Fruit fly (Drosophila melanogaster) whole organism, embryonic: Measurements from ENCODE around the gene CG8176.
A peak's percentile ranks its signal among the peaks of the same experiment; 100 is the strongest.

Experiments
- Ada2b ChIP-seq: fragments of 200-800 bp; sonication (Bioruptor generic); IDR thresholded peaks from 2 replicates; pipeline ENCODE4 v1.3.6; 2022; ENCODE audit warnings: missing biosample characterization, missing genetic modification characterization
- Adf1 ChIP-seq: fragments of 200-800 bp; sonication (Bioruptor generic); IDR thresholded peaks from 2 replicates; pipeline ENCODE4 v1.3.6; 2022; ENCODE audit warnings: missing biosample characterization, missing genetic modification characterization
- Atf6 ChIP-seq: fragments of 200-800 bp; sonication (Bioruptor generic); IDR thresholded peaks from 2 replicates; pipeline ENCODE4 v1.3.6; 2022; ENCODE audit warnings: missing biosample characterization, missing genetic modification characterization
- Blimp-1 ChIP-seq: fragments of 200-800 bp; sonication (Bioruptor generic); optimal IDR thresholded peaks from 3 replicates; lab custom pipeline; 2018; ENCODE audit warnings: missing biosample characterization, missing genetic modification characterization, mild to moderate bottlenecking, moderate library complexity, missing genetic modification reagents
- CG10267 ChIP-seq: fragments of 200-800 bp; sonication (Bioruptor generic); optimal IDR thresholded peaks from 2 replicates; lab custom pipeline; 2018; ENCODE audit warnings: missing biosample characterization, mild to moderate bottlenecking, missing genetic modification characterization, moderate library complexity
- CG10959 ChIP-seq: fragments of 200-800 bp; sonication (Bioruptor generic); IDR thresholded peaks from 2 replicates; pipeline ENCODE4 v1.3.6; 2022; ENCODE audit warnings: missing biosample characterization, missing genetic modification characterization
- CG11398 ChIP-seq: fragments of 200-800 bp; sonication (Bioruptor generic); optimal IDR thresholded peaks from 2 replicates; lab custom pipeline; 2016; ENCODE audit warnings: missing biosample characterization, missing genetic modification characterization
- CG14050 ChIP-seq: fragments of 200-800 bp; sonication (Bioruptor generic); IDR thresholded peaks from 3 replicates; pipeline ENCODE4 v1.3.6; 2022; ENCODE audit warnings: missing biosample characterization, missing genetic modification characterization
- CG14860 ChIP-seq: fragments of 200-800 bp; sonication (Bioruptor generic); IDR thresholded peaks from 3 replicates; pipeline ENCODE4 v1.3.6; 2022; ENCODE audit warnings: missing biosample characterization, missing genetic modification characterization; ENCODE audit not compliant: partially characterized antibody
- CG15073 ChIP-seq: fragments of 200-800 bp; sonication (Bioruptor generic); optimal IDR thresholded peaks from 2 replicates; lab custom pipeline; 2016; ENCODE audit warnings: missing biosample characterization, missing genetic modification characterization
- CG18262 ChIP-seq: fragments of 200-800 bp; optimal IDR thresholded peaks from 3 replicates; lab custom pipeline; 2019; ENCODE audit warnings: missing biosample characterization, mild to moderate bottlenecking, missing genetic modification characterization, moderate library complexity
- CG6175 ChIP-seq: fragments of 200-800 bp; sonication (Bioruptor generic); IDR thresholded peaks from 3 replicates; pipeline ENCODE4 v1.3.6; 2022; ENCODE audit warnings: missing biosample characterization, missing genetic modification characterization
- CG6654 ChIP-seq: fragments of 200-800 bp; sonication (Bioruptor generic); optimal IDR thresholded peaks from 2 replicates; lab custom pipeline; 2017; ENCODE audit warnings: missing biosample characterization, mild to moderate bottlenecking, missing genetic modification characterization
- CG7786 ChIP-seq: fragments of 200-800 bp; sonication (Bioruptor generic); optimal IDR thresholded peaks from 2 replicates; lab custom pipeline; 2016; ENCODE audit warnings: missing biosample characterization, missing genetic modification characterization
- CG9437 ChIP-seq: fragments of 200-800 bp; sonication (Bioruptor generic); optimal IDR thresholded peaks from 2 replicates; lab custom pipeline; 2018; ENCODE audit warnings: missing biosample characterization, mild to moderate bottlenecking, missing genetic modification characterization
- Chrac-16 ChIP-seq: fragments of 200-800 bp; sonication (Bioruptor generic); optimal IDR thresholded peaks from 3 replicates; lab custom pipeline; 2016; ENCODE audit warnings: missing biosample characterization, missing genetic modification characterization
- Dfd ChIP-seq, 2 experiments: fragments of >200 bp; optimal IDR thresholded peaks; 2 replicates each; lab custom pipeline; 2017; ENCODE audit warnings: missing biosample characterization in 2 of 2, missing genetic modification characterization in 2 of 2
- E2f1 ChIP-seq: fragments of 200-800 bp; sonication (Bioruptor generic); IDR thresholded peaks from 2 replicates; pipeline ENCODE4 v1.3.6; 2022; ENCODE audit warnings: missing biosample characterization, missing genetic modification characterization
- Elba2 ChIP-seq: fragments of 200-800 bp; sonication (Bioruptor generic); optimal IDR thresholded peaks from 3 replicates; lab custom pipeline; 2016; ENCODE audit warnings: missing biosample characterization, missing genetic modification characterization
- H2.0 ChIP-seq: fragments of 200-800 bp; sonication (Bioruptor generic); IDR thresholded peaks from 2 replicates; pipeline ENCODE4 v1.3.6; 2022; ENCODE audit warnings: missing biosample characterization, missing genetic modification characterization
- NC2β ChIP-seq: fragments of 200-800 bp; sonication (Bioruptor generic); optimal IDR thresholded peaks from 2 replicates; lab custom pipeline; 2016; ENCODE audit warnings: missing biosample characterization, missing genetic modification characterization
- Scr ChIP-seq: fragments of 200-800 bp; sonication (Bioruptor generic); IDR thresholded peaks from 2 replicates; pipeline ENCODE4 v1.3.6; 2022; ENCODE audit warnings: missing biosample characterization, missing genetic modification characterization; ENCODE audit not compliant: partially characterized antibody
- Ssrp ChIP-seq: fragments of 200-800 bp; sonication (Bioruptor generic); optimal IDR thresholded peaks from 2 replicates; lab custom pipeline; 2018; ENCODE audit warnings: missing biosample characterization, mild to moderate bottlenecking, missing genetic modification characterization, moderate library complexity
- Xbp1 ChIP-seq: fragments of 200-800 bp; sonication (Bioruptor generic); optimal IDR thresholded peaks from 3 replicates; lab custom pipeline; 2016; ENCODE audit warnings: missing biosample characterization, mild to moderate bottlenecking, missing genetic modification characterization
- Xrp1 ChIP-seq: fragments of 200-800 bp; sonication (Bioruptor generic); IDR thresholded peaks from 2 replicates; pipeline ENCODE4 v1.3.6; 2022; ENCODE audit warnings: missing biosample characterization, missing genetic modification characterization
- ab ChIP-seq: fragments of 200-800 bp; sonication (Bioruptor generic); optimal IDR thresholded peaks from 2 replicates; lab custom pipeline; 2016; ENCODE audit warnings: missing biosample characterization, missing genetic modification characterization
- ara ChIP-seq: fragments of 200-800 bp; sonication (Bioruptor generic); IDR thresholded peaks from 2 replicates; pipeline ENCODE4 v1.3.6; 2022; ENCODE audit warnings: missing biosample characterization, missing genetic modification characterization
- az2 ChIP-seq: fragments of 200-800 bp; sonication (Bioruptor generic); optimal IDR thresholded peaks from 3 replicates; lab custom pipeline; 2016; ENCODE audit warnings: missing biosample characterization, missing genetic modification characterization
- bab2 ChIP-seq: fragments of 200-800 bp; sonication (Bioruptor generic); optimal IDR thresholded peaks from 2 replicates; lab custom pipeline; 2016; ENCODE audit warnings: missing biosample characterization, missing genetic modification characterization
- bcd ChIP-seq: fragments of 200-800 bp; sonication (Bioruptor generic); optimal IDR thresholded peaks from 2 replicates; lab custom pipeline; 2017; ENCODE audit warnings: missing biosample characterization, mild to moderate bottlenecking, missing genetic modification characterization
- ci ChIP-seq: fragments of 200-800 bp; sonication (Bioruptor generic); IDR thresholded peaks from 3 replicates; pipeline ENCODE4 v1.3.6; 2022; ENCODE audit warnings: missing biosample characterization, missing genetic modification characterization
- crc ChIP-seq: fragments of 200-800 bp; sonication (Bioruptor generic); optimal IDR thresholded peaks from 2 replicates; lab custom pipeline; 2016; ENCODE audit warnings: missing biosample characterization, missing genetic modification characterization
- eyg ChIP-seq: fragments of 200-800 bp; sonication (Bioruptor generic); optimal IDR thresholded peaks from 3 replicates; lab custom pipeline; 2016; ENCODE audit warnings: missing biosample characterization, missing genetic modification characterization
- inv ChIP-seq: fragments of 200-800 bp; sonication (Bioruptor generic); IDR thresholded peaks from 2 replicates; pipeline ENCODE4 v1.3.6; 2022; ENCODE audit warnings: missing biosample characterization, missing genetic modification characterization; ENCODE audit not compliant: partially characterized antibody
- kni ChIP-seq: fragments of 200-800 bp; sonication (Bioruptor generic); optimal IDR thresholded peaks from 3 replicates; lab custom pipeline; 2017; ENCODE audit warnings: mild to moderate bottlenecking, missing biosample characterization, missing genetic modification reagents, missing genetic modification characterization
- lmd ChIP-seq: fragments of 200-800 bp; sonication (Bioruptor generic); IDR thresholded peaks from 2 replicates; pipeline ENCODE4 v1.3.6; 2022; ENCODE audit warnings: missing biosample characterization, missing genetic modification characterization
- peb ChIP-seq: fragments of 200-800 bp; sonication (Bioruptor generic); IDR thresholded peaks from 2 replicates; pipeline ENCODE4 v1.3.6; 2022; ENCODE audit warnings: missing biosample characterization, missing genetic modification characterization
- phol ChIP-seq: fragments of 200-800 bp; sonication (Bioruptor generic); optimal IDR thresholded peaks from 3 replicates; lab custom pipeline; 2018; ENCODE audit warnings: missing biosample characterization, mild to moderate bottlenecking, missing genetic modification characterization, moderate library complexity
- pnt ChIP-seq: fragments of 200-800 bp; sonication (Bioruptor generic); optimal IDR thresholded peaks from 3 replicates; lab custom pipeline; 2016; ENCODE audit warnings: missing biosample characterization, missing genetic modification characterization
- pros ChIP-seq: fragments of 200-800 bp; sonication (Bioruptor generic); optimal IDR thresholded peaks from 3 replicates; lab custom pipeline; 2019; ENCODE audit warnings: missing biosample characterization, mild to moderate bottlenecking, missing genetic modification characterization, moderate library complexity
- pzg ChIP-seq: fragments of 200-800 bp; sonication (Bioruptor generic); optimal IDR thresholded peaks from 3 replicates; lab custom pipeline; 2018; ENCODE audit warnings: missing biosample characterization, mild to moderate bottlenecking, missing genetic modification characterization, moderate library complexity
- rib ChIP-seq: fragments of 200-800 bp; sonication (Bioruptor generic); IDR thresholded peaks from 2 replicates; pipeline ENCODE4 v1.3.6; 2022; ENCODE audit warnings: missing biosample characterization, missing genetic modification characterization
- row ChIP-seq: fragments of 200-800 bp; sonication (Bioruptor generic); IDR thresholded peaks from 3 replicates; pipeline ENCODE4 v1.3.6; 2022; ENCODE audit warnings: missing biosample characterization, missing genetic modification characterization
- run ChIP-seq: fragments of 200-800 bp; sonication (Bioruptor generic); optimal IDR thresholded peaks from 3 replicates; lab custom pipeline; 2018; ENCODE audit warnings: missing biosample characterization, mild to moderate bottlenecking, missing genetic modification characterization
- schlank ChIP-seq: fragments of 200-800 bp; sonication (Bioruptor generic); optimal IDR thresholded peaks from 2 replicates; lab custom pipeline; 2018; ENCODE audit warnings: missing biosample characterization, mild to moderate bottlenecking, missing genetic modification characterization
- sd ChIP-seq: fragments of 200-800 bp; sonication (Bioruptor generic); optimal IDR thresholded peaks from 3 replicates; lab custom pipeline; 2018; ENCODE audit warnings: missing biosample characterization, mild to moderate bottlenecking, missing genetic modification characterization, moderate library complexity
- slbo ChIP-seq: fragments of 200-800 bp; sonication (Bioruptor generic); IDR thresholded peaks from 2 replicates; pipeline ENCODE4 v1.3.6; 2022; ENCODE audit warnings: missing biosample characterization, missing genetic modification characterization
- slou ChIP-seq: fragments of 200-800 bp; sonication (Bioruptor generic); optimal IDR thresholded peaks from 3 replicates; lab custom pipeline; 2016; ENCODE audit warnings: missing biosample characterization, missing genetic modification characterization
- slp2 ChIP-seq: fragments of 200-800 bp; sonication (Bioruptor generic); optimal IDR thresholded peaks from 2 replicates; lab custom pipeline; 2016; ENCODE audit warnings: missing biosample characterization, missing genetic modification characterization
- sug ChIP-seq: fragments of 200-800 bp; optimal IDR thresholded peaks from 2 replicates; lab custom pipeline; 2019; ENCODE audit warnings: missing biosample characterization, mild to moderate bottlenecking, missing genetic modification characterization, moderate library complexity
- trh ChIP-seq: fragments of 200-800 bp; sonication (Bioruptor generic); optimal IDR thresholded peaks from 2 replicates; lab custom pipeline; 2016; ENCODE audit warnings: missing biosample characterization, missing genetic modification characterization
- yki ChIP-seq: fragments of >200 bp; optimal IDR thresholded peaks from 3 replicates; lab custom pipeline; 2018
- zfh1 ChIP-seq: fragments of 200-800 bp; sonication (Bioruptor generic); IDR thresholded peaks from 3 replicates; pipeline ENCODE4 v1.3.6; 2022; ENCODE audit warnings: missing biosample characterization, missing genetic modification characterization

The CG8176 gene

dm6 chr3R:9513052-9513420 lies 2.8 kb upstream of the CG8176 start, which contains the start of the genes Ras85D and Rlb1 (continued):
- TF ChIP-seq Dfd (GFP tag; optimal IDR thresholded peaks at IDR 0.05; lab: Kevin White, UChicago) (no peak), slou (GFP tag; lab: Kevin White, UChicago) (peak; percentile 37), slbo (GFP tag; lab: Robert Waterston, UW) (no peak), NC2β (GFP tag; lab: Kevin White, UChicago) (peak; percentile 76), az2 (peak; percentile 63), sd (tag; lab: Kevin White, UChicago) (peak; percentile 52), ci (GFP tag; lab: Robert Waterston, UW) (no peak), Elba2 (GFP tag; lab: Kevin White, UChicago) (peak; percentile 17), rib (GFP tag; lab: Robert Waterston, UW) (no peak), phol (tag; lab: Kevin White, UChicago) (peak; percentile 80), Xbp1 (GFP tag; lab: Kevin White, UChicago) (peak; percentile 84), schlank (peak; percentile 51), trh (GFP tag; lab: Kevin White, UChicago) (peak; percentile 35), ab (GFP tag; lab: Kevin White, UChicago) (no peak), CG14860 (GFP tag; lab: Robert Waterston, UW) (no peak), ara (GFP tag; lab: Robert Waterston, UW) (no peak), CG9437 (peak; percentile 44), CG10959 (no peak), CG14050 (no peak), bcd (no peak), CG18262 (tag; lab: Kevin White, UChicago) (peak; percentile 55), run (tag; lab: Kevin White, UChicago) (no peak), CG6175 (no peak), Adf1 (GFP tag; lab: Robert Waterston, UW) (no peak), slp2 (GFP tag; lab: Kevin White, UChicago) (peak; percentile 39), zfh1 (GFP tag; lab: Robert Waterston, UW) (no peak), CG10267 (tag; lab: Kevin White, UChicago) (peak; percentile 67), Chrac-16 (GFP tag; lab: Kevin White, UChicago) (peak; percentile 78), Atf6 (GFP tag; lab: Robert Waterston, UW) (no peak), pnt (peak; percentile 70), eyg (peak; percentile 42), CG6654 (GFP tag; lab: Kevin White, UChicago) (no peak), CG7786 (peak; percentile 76), Ada2b (GFP tag; lab: Robert Waterston, UW) (no peak), CG11398 (GFP tag; lab: Kevin White, UChicago) (peak; percentile 38), bab2 (GFP tag; lab: Kevin White, UChicago) (peak; percentile 87), pros (GFP tag; lab: Kevin White, UChicago) (no peak), row (GFP tag; lab: Robert Waterston, UW) (no peak), CG15073 (GFP tag; lab: Kevin White, UChicago) (peak; percentile 99), Xrp1 (no peak), Blimp-1 (no peak), yki (lab: Kevin White, UChicago) (no peak), kni (GFP tag; lab: Kevin White, UChicago) (no peak), peb (GFP tag; lab: Robert Waterston, UW) (no peak), pzg (GFP tag; lab: Kevin White, UChicago) (peak; percentile 85), Ssrp (tag; lab: Kevin White, UChicago) (peak; percentile 67), lmd (GFP tag; lab: Robert Waterston, UW) (no peak), sug (tag; lab: Kevin White, UChicago) (peak; percentile 84), Scr (GFP tag; lab: Robert Waterston, UW) (no peak), crc (peak; percentile 64), H2.0 (no peak), inv (GFP tag; lab: Robert Waterston, UW) (no peak), E2f1 (no peak)
